Worm (Caenorhabditis elegans) whole organism, L1 larva: ENCODE data around the gene C15H9.5.

Experiments
- C16A3.4 ChIP-seq: fragments of 150-350 bp; optimal IDR thresholded peaks from 2 replicates; lab custom pipeline; 2014; ENCODE audit warnings: missing biosample characterization, missing genetic modification characterization
- Y116A8C.19 ChIP-seq: sonication (generic microtip); optimal IDR thresholded peaks from 2 replicates; lab custom pipeline; 2016; ENCODE audit warnings: missing compliant biosample characterization, missing genetic modification characterization, borderline replicate concordance
- ama-1 ChIP-seq: fragments of 150-350 bp; optimal IDR thresholded peaks from 2 replicates; lab custom pipeline; 2014
- blmp-1 ChIP-seq: fragments of 150-350 bp; optimal IDR thresholded peaks from 2 replicates; lab custom pipeline; 2014; ENCODE audit warnings: missing biosample characterization, missing genetic modification characterization
- ceh-63 ChIP-seq: fragments of 200-800 bp; sonication (Bioruptor generic); optimal IDR thresholded peaks from 2 replicates; lab custom pipeline; 2018; ENCODE audit warnings: mild to moderate bottlenecking, missing genetic modification characterization, missing compliant biosample characterization
- ceh-82 ChIP-seq, 3 experiments: fragments of 150-350 bp in 1 of 3; sonication (generic microtip) in 2 of 3; optimal IDR thresholded peaks; 2 replicates each; lab custom pipeline; 2014 to 2017; ENCODE audit warnings: missing biosample characterization in 3 of 3, missing genetic modification characterization in 3 of 3
- ces-1 ChIP-seq: fragments of 150-350 bp; optimal IDR thresholded peaks from 2 replicates; lab custom pipeline; 2014; ENCODE audit warnings: missing biosample characterization, missing genetic modification reagents, missing genetic modification characterization
- dpl-1 ChIP-seq, 3 experiments: fragments of 150-350 bp in 2 of 3; sonication (generic microtip) in 1 of 3; optimal IDR thresholded peaks; 2 replicates each; lab custom pipeline; 2014 to 2017; ENCODE audit warnings: missing biosample characterization in 3 of 3, missing genetic modification characterization in 3 of 3, missing genetic modification reagents in 3 of 3
- dsc-1 ChIP-seq: sonication (generic microtip); optimal IDR thresholded peaks from 2 replicates; lab custom pipeline; 2016; ENCODE audit warnings: mild to moderate bottlenecking, missing genetic modification characterization, missing compliant biosample characterization
- efl-3 ChIP-seq: fragments of 200-800 bp; sonication (Bioruptor generic); optimal IDR thresholded peaks from 2 replicates; lab custom pipeline; 2018; ENCODE audit warnings: mild to moderate bottlenecking, missing genetic modification characterization, missing compliant biosample characterization
- egl-13 ChIP-seq: sonication (generic microtip); optimal IDR thresholded peaks from 2 replicates; lab custom pipeline; 2016; ENCODE audit warnings: missing genotype, missing genetic modification reagents, missing genetic modification characterization, missing compliant biosample characterization
- egl-27 ChIP-seq, 2 experiments: fragments of 150-350 bp in 1 of 2; sonication (generic microtip); optimal IDR thresholded peaks; 3 replicates each; lab custom pipeline; 2017 to 2018; ENCODE audit warnings: missing biosample characterization in 2 of 2, missing genetic modification characterization in 2 of 2, missing genetic modification reagents in 2 of 2
- elt-3 ChIP-seq, 6 experiments: fragments of 150-350 bp in 1 of 6; sonication (generic microtip); optimal IDR thresholded peaks; 2 replicates each; lab custom pipeline; 2017 to 2018; ENCODE audit warnings: missing biosample characterization in 6 of 6, missing genetic modification characterization in 6 of 6, inconsistent platforms in 1 of 6
- fkh-10 ChIP-seq: sonication (generic microtip); optimal IDR thresholded peaks from 2 replicates; lab custom pipeline; 2017; ENCODE audit warnings: missing biosample characterization, missing genetic modification reagents, missing genetic modification characterization
- fkh-8 ChIP-seq: sonication (generic microtip); optimal IDR thresholded peaks from 2 replicates; lab custom pipeline; 2016; ENCODE audit warnings: mild to moderate bottlenecking, missing genetic modification characterization, missing compliant biosample characterization
- fos-1 ChIP-seq: fragments of 150-350 bp; optimal IDR thresholded peaks from 2 replicates; lab custom pipeline; 2014; ENCODE audit warnings: missing biosample characterization, missing genetic modification characterization
- hpl-2 ChIP-seq: fragments of 150-350 bp; optimal IDR thresholded peaks from 2 replicates; lab custom pipeline; 2014; ENCODE audit warnings: missing biosample characterization, missing genetic modification reagents, missing genetic modification characterization
- irx-1 ChIP-seq: sonication (generic microtip); optimal IDR thresholded peaks from 2 replicates; lab custom pipeline; 2016; ENCODE audit warnings: missing genetic modification characterization, missing compliant biosample characterization
- isw-1 ChIP-seq: fragments of 200-800 bp; sonication (Bioruptor generic); IDR thresholded peaks from 2 replicates; pipeline ENCODE4 v1.3.6; 2022; ENCODE audit warnings: missing genetic modification characterization, missing compliant biosample characterization
- jun-1 ChIP-seq: fragments of 150-350 bp; optimal IDR thresholded peaks from 2 replicates; lab custom pipeline; 2014; ENCODE audit warnings: missing biosample characterization, missing genetic modification reagents, missing genetic modification characterization
- lin-13 ChIP-seq: fragments of 150-350 bp; optimal IDR thresholded peaks from 2 replicates; lab custom pipeline; 2014; ENCODE audit warnings: missing biosample characterization, missing genetic modification reagents, missing genetic modification characterization
- lin-14 ChIP-seq: fragments of 200-800 bp; sonication (Bioruptor generic); optimal IDR thresholded peaks from 2 replicates; lab custom pipeline; 2018; ENCODE audit warnings: mild to moderate bottlenecking, missing genetic modification characterization, moderate library complexity, missing compliant biosample characterization
- lin-15B ChIP-seq: fragments of 150-350 bp; sonication (generic microtip); optimal IDR thresholded peaks from 3 replicates; lab custom pipeline; 2014; ENCODE audit warnings: missing biosample characterization, missing genetic modification characterization
- lin-35 ChIP-seq, 2 experiments: fragments of 150-350 bp; optimal IDR thresholded peaks; 2 replicates each; lab custom pipeline; 2014; ENCODE audit warnings: missing biosample characterization in 2 of 2, missing genetic modification characterization in 2 of 2, missing genetic modification reagents in 2 of 2
- lin-39 ChIP-seq: fragments of 150-350 bp; optimal IDR thresholded peaks from 2 replicates; lab custom pipeline; 2014; ENCODE audit warnings: missing biosample characterization, missing genetic modification reagents, missing genetic modification characterization
- lir-3 ChIP-seq: sonication (generic microtip); optimal IDR thresholded peaks from 2 replicates; lab custom pipeline; 2016; ENCODE audit warnings: mild to moderate bottlenecking, missing genetic modification characterization, moderate library complexity, missing compliant biosample characterization; ENCODE audit not compliant: poor library complexity
- lsy-2 ChIP-seq, 2 experiments: fragments of 150-350 bp; optimal IDR thresholded peaks; 2 replicates each; lab custom pipeline; 2014; ENCODE audit warnings: missing biosample characterization in 2 of 2, missing genetic modification characterization in 2 of 2
- mab-9 ChIP-seq: fragments of 200-800 bp; sonication (Bioruptor generic); IDR thresholded peaks from 2 replicates; pipeline ENCODE4 v1.3.6; 2022; ENCODE audit warnings: missing genetic modification reagents, missing genetic modification characterization, missing compliant biosample characterization
- mdl-1 ChIP-seq, 2 experiments: fragments of 150-350 bp; optimal IDR thresholded peaks; 2 replicates each; lab custom pipeline; 2014 to 2017; ENCODE audit warnings: missing biosample characterization in 2 of 2, missing genetic modification characterization in 2 of 2, inconsistent platforms in 1 of 2
- mep-1 ChIP-seq: fragments of 150-350 bp; optimal IDR thresholded peaks from 2 replicates; lab custom pipeline; 2014; ENCODE audit warnings: missing biosample characterization, missing genetic modification characterization
- nhr-11 ChIP-seq: fragments of 150-350 bp; optimal IDR thresholded peaks from 2 replicates; lab custom pipeline; 2014; ENCODE audit warnings: missing biosample characterization, missing genetic modification characterization
- nhr-28 ChIP-seq: fragments of 150-350 bp; optimal IDR thresholded peaks from 2 replicates; lab custom pipeline; 2014; ENCODE audit warnings: missing biosample characterization, missing genetic modification characterization
- nhr-47 ChIP-seq: sonication (generic microtip); optimal IDR thresholded peaks from 2 replicates; lab custom pipeline; 2016; ENCODE audit warnings: mild to moderate bottlenecking, missing genetic modification characterization, moderate library complexity, missing compliant biosample characterization
- nhr-76 ChIP-seq: sonication (generic microtip); optimal IDR thresholded peaks from 2 replicates; lab custom pipeline; 2017; ENCODE audit warnings: missing biosample characterization, missing genetic modification characterization
- nhr-85 ChIP-seq: sonication (generic microtip); peaks from one replicate; lab custom pipeline; 2016; ENCODE audit warnings: missing genetic modification characterization, inconsistent platforms, missing compliant biosample characterization
- pax-3 ChIP-seq: fragments of 200-800 bp; sonication (Bioruptor generic); optimal IDR thresholded peaks from 2 replicates; lab custom pipeline; 2018; ENCODE audit warnings: mild to moderate bottlenecking, missing genetic modification characterization, moderate library complexity, missing compliant biosample characterization
- pqm-1 ChIP-seq: sonication (generic microtip); optimal IDR thresholded peaks from 3 replicates; lab custom pipeline; 2017; ENCODE audit warnings: missing biosample characterization, missing genetic modification characterization
- rnt-1 ChIP-seq: sonication (generic microtip); optimal IDR thresholded peaks from 2 replicates; lab custom pipeline; 2016; ENCODE audit warnings: mild to moderate bottlenecking, missing genetic modification characterization, moderate library complexity, missing compliant biosample characterization
- snpc-4 ChIP-seq: fragments of 150-350 bp; optimal IDR thresholded peaks from 2 replicates; lab custom pipeline; 2014; ENCODE audit warnings: missing biosample characterization, missing genetic modification characterization
- snu-23 ChIP-seq: sonication (generic microtip); optimal IDR thresholded peaks from 2 replicates; lab custom pipeline; 2016; ENCODE audit warnings: missing genetic modification characterization, missing compliant biosample characterization
- sox-4 ChIP-seq: sonication (generic microtip); optimal IDR thresholded peaks from 2 replicates; lab custom pipeline; 2016; ENCODE audit warnings: missing genetic modification characterization, missing compliant biosample characterization
- sptf-1 ChIP-seq: fragments of 150-350 bp; optimal IDR thresholded peaks from 2 replicates; lab custom pipeline; 2014; ENCODE audit warnings: missing biosample characterization, missing genetic modification characterization
- sup-37 ChIP-seq: fragments of 200-800 bp; sonication (Bioruptor generic); optimal IDR thresholded peaks from 2 replicates; lab custom pipeline; 2018; ENCODE audit warnings: mild to moderate bottlenecking, missing genetic modification characterization, missing compliant biosample characterization
- swsn-7 ChIP-seq: sonication (generic microtip); optimal IDR thresholded peaks from 2 replicates; lab custom pipeline; 2016; ENCODE audit warnings: missing genetic modification characterization, missing compliant biosample characterization
- tbx-2 ChIP-seq: sonication (generic microtip); optimal IDR thresholded peaks from 2 replicates; lab custom pipeline; 2016; ENCODE audit warnings: missing genetic modification characterization, missing compliant biosample characterization
- tlp-1 ChIP-seq: fragments of 150-350 bp; optimal IDR thresholded peaks from 2 replicates; lab custom pipeline; 2014; ENCODE audit warnings: missing biosample characterization, missing genetic modification characterization
- unc-130 ChIP-seq: fragments of 150-350 bp; optimal IDR thresholded peaks from 2 replicates; lab custom pipeline; 2017; ENCODE audit warnings: missing biosample characterization, missing genetic modification characterization, inconsistent platforms
- unc-30 ChIP-seq: sonication (generic microtip); optimal IDR thresholded peaks from 2 replicates; lab custom pipeline; 2017; ENCODE audit warnings: missing biosample characterization, missing genetic modification characterization
- unc-62 ChIP-seq: fragments of 150-350 bp; optimal IDR thresholded peaks from 2 replicates; lab custom pipeline; 2014; ENCODE audit warnings: missing biosample characterization, missing genetic modification reagents, missing genetic modification characterization
- unc-86 ChIP-seq: sonication (generic microtip); optimal IDR thresholded peaks from 2 replicates; lab custom pipeline; 2016; ENCODE audit warnings: missing genetic modification characterization, missing compliant biosample characterization
- unc-98 ChIP-seq: fragments of 200-800 bp; sonication (Bioruptor generic); IDR thresholded peaks from 2 replicates; pipeline ENCODE4 v1.3.6; 2022; ENCODE audit warnings: missing genetic modification characterization, missing compliant biosample characterization
- zip-4 ChIP-seq: fragments of 200-800 bp; sonication (Bioruptor generic); optimal IDR thresholded peaks from 2 replicates; lab custom pipeline; 2018; ENCODE audit warnings: mild to moderate bottlenecking, missing genetic modification characterization, moderate library complexity, missing compliant biosample characterization
- ztf-11 ChIP-seq, 2 experiments: sonication (generic microtip); optimal IDR thresholded peaks; 2 replicates each; lab custom pipeline; 2016 to 2017; ENCODE audit warnings: missing genetic modification characterization in 2 of 2, missing biosample characterization in 1 of 2, missing compliant biosample characterization in 1 of 2

The C15H9.5 gene

DNA sequence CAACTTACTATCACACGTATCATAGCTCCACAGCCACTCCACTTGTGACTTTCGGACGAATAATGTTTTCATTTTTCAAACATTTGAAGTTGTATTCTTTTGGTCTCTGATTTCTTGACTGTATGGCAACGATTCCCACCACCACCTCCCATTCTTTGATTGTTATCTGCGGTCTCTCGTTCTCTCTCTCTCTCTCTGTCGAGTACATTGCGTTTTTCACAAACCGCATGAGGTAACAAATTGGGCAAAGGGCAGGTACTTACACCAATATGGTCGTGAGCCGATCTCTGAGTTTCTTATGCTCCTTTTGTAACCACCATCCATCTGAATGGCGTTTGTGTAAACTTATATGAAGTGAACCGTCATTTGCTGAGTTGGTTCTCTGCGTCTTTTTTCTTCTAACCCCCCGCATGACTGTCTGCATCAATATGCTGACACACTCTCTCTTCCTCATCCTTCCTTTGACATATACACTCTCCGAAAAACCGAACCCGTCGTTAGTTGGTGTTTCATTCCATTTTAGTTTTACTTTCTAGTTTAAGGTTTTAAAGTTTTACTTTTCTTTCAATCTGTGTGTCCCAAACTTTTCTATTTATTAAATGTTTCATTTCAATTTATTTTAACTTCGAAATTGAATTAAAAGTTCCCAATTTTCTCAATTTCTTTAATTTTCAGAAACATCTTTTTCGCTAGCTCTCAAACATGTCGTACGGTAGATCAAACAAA lies 35.4 kb upstream of the C15H9.5 start, which contains the start of gene gln-1:
Gene gln-1 (plus strand): TSS at position 676 of the 726 bp plus-strand sequence.
- TF ChIP-seq tbx-2 (peak; percentile 22), rnt-1 (peak; percentile 19), dsc-1 (no peak), snpc-4 (tag; lab: Kevin White, UChicago) (no peak), mdl-1 (tag; optimal IDR thresholded peaks at IDR 0.05; lab: Kevin White, UChicago) (no peak), ztf-11 (tag; optimal IDR thresholded peaks at IDR 0.05; lab: Kevin White, UChicago) (no peak), zip-4 (no peak), snu-23 (GFP tag; lab: Kevin White, UChicago) (peak; percentile 52), lin-14 (peak; percentile 66), lin-13 (GFP tag; lab: Kevin White, UChicago) (no peak), pqm-1 (tag; lab: Kevin White, UChicago) (no peak), nhr-76 (no peak), blmp-1 (tag; lab: Kevin White, UChicago) (peak; percentile 64), nhr-85 (tag; lab: Kevin White, UChicago) (peak; percentile 83), nhr-11 (tag; lab: Kevin White, UChicago) (no peak), elt-3 (tag; optimal IDR thresholded peaks at IDR 0.05; lab: Kevin White, UChicago) (no peak), irx-1 (tag; lab: Kevin White, UChicago) (peak; percentile 6), ces-1 (no peak), nhr-28 (no peak), lin-39 (tag; lab: Kevin White, UChicago) (no peak), tlp-1 (no peak), jun-1 (tag; lab: Kevin White, UChicago) (no peak), lir-3 (tag; lab: Kevin White, UChicago) (no peak), dpl-1 (GFP tag; optimal IDR thresholded peaks at IDR 0.05; lab: Kevin White, UChicago) (no peak), ceh-82 (tag; optimal IDR thresholded peaks at IDR 0.05; lab: Kevin White, UChicago) (no peak), fkh-10 (GFP tag; lab: Kevin White, UChicago) (no peak), lsy-2 (tag; optimal IDR thresholded peaks at IDR 0.05; lab: Kevin White, UChicago) (peak in 1 of 2 experiments; percentile 30), fos-1 (no peak), nhr-47 (tag; lab: Kevin White, UChicago) (peak; percentile 8), unc-98 (GFP tag; lab: Robert Waterston, UW) (no peak), efl-3 (GFP tag; lab: Kevin White, UChicago) (no peak), unc-86 (tag; lab: Kevin White, UChicago) (no peak), pax-3 (no peak), mep-1 (tag; lab: Kevin White, UChicago) (no peak), unc-30 (tag; lab: Kevin White, UChicago) (no peak), mab-9 (GFP tag; lab: Robert Waterston, UW) (no peak), fkh-8 (tag; lab: Kevin White, UChicago) (no peak), egl-13 (tag; lab: Kevin White, UChicago) (no peak), lin-15B (tag; lab: Kevin White, UChicago) (no peak), ama-1 (lab: Kevin White, UChicago) (no peak), C16A3.4 (tag; lab: Kevin White, UChicago) (no peak), isw-1 (GFP tag; lab: Robert Waterston, UW) (no peak), sup-37 (GFP tag; lab: Kevin White, UChicago) (no peak), hpl-2 (GFP tag; lab: Kevin White, UChicago) (no peak), egl-27 (tag; optimal IDR thresholded peaks at IDR 0.05; lab: Kevin White, UChicago) (no peak), sptf-1 (tag; lab: Kevin White, UChicago) (no peak), sox-4 (tag; lab: Kevin White, UChicago) (no peak), swsn-7 (tag; lab: Kevin White, UChicago) (no peak), lin-35 (GFP tag; optimal IDR thresholded peaks at IDR 0.05; lab: Kevin White, UChicago) (peak in 1 of 2 experiments; percentile 19), unc-130 (no peak), ceh-63 (GFP tag; lab: Kevin White, UChicago) (no peak), Y116A8C.19 (tag; lab: Kevin White, UChicago) (no peak), unc-62 (no peak)
